Comparison of ENCODE assay signal across 4 worm cellular contexts in genomic region chrIV:3349977-3350580, ce11.
A peak's percentile ranks its signal among the peaks of the same experiment; 100 is the strongest.
TF ChIP-seq lines count a peak whose summit lies in the region.

TSS of gene elks-1 (minus strand) at chrIV:3350027.

TF ChIP-seq in whole organism, L1 larva, 84 proteins besides CTCF, POLR2A, EP300 and RAD21 (continued from another document):
- TF ChIP-seq tbx-2 (tag; optimal IDR thresholded peaks at IDR 0.05; lab: Kevin White, UChicago) (no peak), nhr-47 (tag; optimal IDR thresholded peaks at IDR 0.05; lab: Kevin White, UChicago) (no peak), ceh-82 (tag; optimal IDR thresholded peaks at IDR 0.05; lab: Kevin White, UChicago) (peak in 1 of 3 experiments; percentile 32), C34B4.2 (tag; optimal IDR thresholded peaks at IDR 0.05; lab: Kevin White, UChicago) (no peak), pqm-1 (tag; optimal IDR thresholded peaks at IDR 0.05; lab: Kevin White, UChicago) (no peak), lin-14 (GFP tag; optimal IDR thresholded peaks at IDR 0.05; lab: Kevin White, UChicago) (peak; percentile 19), irx-1 (tag; optimal IDR thresholded peaks at IDR 0.05; lab: Kevin White, UChicago) (no peak), lsy-2 (tag; optimal IDR thresholded peaks at IDR 0.05; lab: Kevin White, UChicago) (peak in 1 of 2 experiments; percentile 21), ceh-90 (tag; optimal IDR thresholded peaks at IDR 0.05; lab: Kevin White, UChicago) (no peak), nhr-76 (tag; optimal IDR thresholded peaks at IDR 0.05; lab: Kevin White, UChicago) (no peak), blmp-1 (tag; optimal IDR thresholded peaks at IDR 0.05; lab: Kevin White, UChicago) (peak; percentile 7)

TF ChIP-seq in whole organism, L2 larva, 48 proteins besides CTCF, POLR2A, EP300 and RAD21 (continued from another document):
- TF ChIP-seq C34F6.9 (tag; optimal IDR thresholded peaks at IDR 0.05; lab: Kevin White, UChicago) (peak; percentile 11), sma-3 (GFP tag; optimal IDR thresholded peaks at IDR 0.05; lab: Kevin White, UChicago) (no peak), lsy-2 (tag; optimal IDR thresholded peaks at IDR 0.05; lab: Kevin White, UChicago) (peak in 1 of 2 experiments; percentile 40), sem-4 (tag; optimal IDR thresholded peaks at IDR 0.05; lab: Kevin White, UChicago) (peak; percentile 8), R02D3.7 (tag; optimal IDR thresholded peaks at IDR 0.05; lab: Kevin White, UChicago) (no peak), ceh-82 (tag; optimal IDR thresholded peaks at IDR 0.05; lab: Kevin White, UChicago) (no peak), ztf-11 (tag; optimal IDR thresholded peaks at IDR 0.05; lab: Kevin White, UChicago) (no peak), ama-1 (optimal IDR thresholded peaks at IDR 0.05; lab: Kevin White, UChicago) (no peak)

TF ChIP-seq in whole organism, early embryonic, 17 proteins besides CTCF, POLR2A, EP300 and RAD21 (continued from another document):
- TF ChIP-seq B0310.2 (tag; optimal IDR thresholded peaks at IDR 0.05; lab: Kevin White, UChicago) = no peak
- TF ChIP-seq ets-7 (tag; optimal IDR thresholded peaks at IDR 0.05; lab: Kevin White, UChicago) = peak; percentile 70

TF ChIP-seq in whole organism, mixed stage, embryonic, 35 proteins besides CTCF, POLR2A, EP300 and RAD21 (continued from another document):
- no peak for TF ChIP-seq blmp-1 (tag; optimal IDR thresholded peaks at IDR 0.05; lab: Kevin White, UChicago)
- TF ChIP-seq M03D4.4 (tag; optimal IDR thresholded peaks at IDR 0.05; lab: Kevin White, UChicago) = no peak
- peak; percentile 5 for TF ChIP-seq ceh-39 (tag; optimal IDR thresholded peaks at IDR 0.05; lab: Kevin White, UChicago)
- peak; percentile 15 for TF ChIP-seq nhr-237 (tag; optimal IDR thresholded peaks at IDR 0.05; lab: Kevin White, UChicago)
